Worm (Caenorhabditis elegans) whole organism, late embryonic: ENCODE results near the gene T25E12.14.
A peak's percentile ranks its signal among the peaks of the same experiment; 100 is the strongest.

Experiments used
- C08G9.2 ChIP-seq: sonication (generic microtip); optimal IDR thresholded peaks from 2 replicates; lab custom pipeline; 2016; ENCODE audit warnings: mild to moderate bottlenecking, missing genetic modification characterization, moderate library complexity, missing compliant biosample characterization
- C38D4.7 ChIP-seq: fragments of 200-800 bp; sonication (Bioruptor generic); optimal IDR thresholded peaks from 2 replicates; lab custom pipeline; 2018; ENCODE audit warnings: mild to moderate bottlenecking, missing genetic modification characterization, moderate library complexity, missing compliant biosample characterization
- K02D7.2 ChIP-seq: sonication (generic microtip); optimal IDR thresholded peaks from 2 replicates; lab custom pipeline; 2017; ENCODE audit warnings: mild to moderate bottlenecking, missing genetic modification characterization, missing compliant biosample characterization
- T23F11.4 ChIP-seq: fragments of 200-800 bp; sonication (Bioruptor generic); optimal IDR thresholded peaks from 2 replicates; lab custom pipeline; 2018; ENCODE audit warnings: mild to moderate bottlenecking, missing genetic modification characterization, missing compliant biosample characterization
- Y22D7AL.16 ChIP-seq: sonication (generic microtip); optimal IDR thresholded peaks from 2 replicates; lab custom pipeline; 2016; ENCODE audit warnings: missing genetic modification characterization, missing compliant biosample characterization
- ahr-1 ChIP-seq: sonication (generic microtip); optimal IDR thresholded peaks from 2 replicates; lab custom pipeline; 2016; ENCODE audit warnings: missing genetic modification characterization, missing compliant biosample characterization
- ceh-14 ChIP-seq: sonication (generic microtip); optimal IDR thresholded peaks from 2 replicates; lab custom pipeline; 2016; ENCODE audit warnings: missing genotype, missing genetic modification characterization, missing compliant biosample characterization
- ceh-22 ChIP-seq: sonication (generic microtip); optimal IDR thresholded peaks from 2 replicates; lab custom pipeline; 2017; ENCODE audit warnings: missing biosample characterization, missing genetic modification characterization
- ceh-30 ChIP-seq: fragments of 150-350 bp; optimal IDR thresholded peaks from 2 replicates; lab custom pipeline; 2014; ENCODE audit warnings: missing biosample characterization, missing genetic modification characterization
- ceh-31 ChIP-seq: sonication (generic microtip); optimal IDR thresholded peaks from 2 replicates; lab custom pipeline; 2016; ENCODE audit warnings: missing genetic modification characterization, missing compliant biosample characterization
- ceh-48 ChIP-seq: sonication (generic microtip); optimal IDR thresholded peaks from 2 replicates; lab custom pipeline; 2016; ENCODE audit warnings: missing genetic modification characterization, inconsistent platforms, missing compliant biosample characterization
- ceh-9 ChIP-seq: sonication (generic microtip); optimal IDR thresholded peaks from 2 replicates; lab custom pipeline; 2016; ENCODE audit warnings: mild to moderate bottlenecking, missing genetic modification characterization, inconsistent platforms, missing compliant biosample characterization
- che-1 ChIP-seq: sonication (generic microtip); optimal IDR thresholded peaks from 2 replicates; lab custom pipeline; 2016; ENCODE audit warnings: mild to moderate bottlenecking, missing genetic modification characterization, missing compliant biosample characterization
- elt-2 ChIP-seq: sonication (generic microtip); optimal IDR thresholded peaks from 2 replicates; lab custom pipeline; 2016; ENCODE audit warnings: missing genetic modification reagents, missing genetic modification characterization, missing compliant biosample characterization
- ets-4 ChIP-seq: sonication (generic microtip); optimal IDR thresholded peaks from 2 replicates; lab custom pipeline; 2016; ENCODE audit warnings: missing genetic modification characterization, missing compliant biosample characterization
- fax-1 ChIP-seq: sonication (generic microtip); optimal IDR thresholded peaks from 2 replicates; lab custom pipeline; 2016; ENCODE audit warnings: missing genotype, missing genetic modification characterization, missing compliant biosample characterization
- fkh-6 ChIP-seq: sonication (generic microtip); optimal IDR thresholded peaks from 2 replicates; lab custom pipeline; 2016; ENCODE audit warnings: missing genetic modification characterization, missing compliant biosample characterization
- hlh-30 ChIP-seq: sonication (generic microtip); optimal IDR thresholded peaks from 2 replicates; lab custom pipeline; 2017; ENCODE audit warnings: antibody characterized with exemption, missing genetic modification characterization, missing compliant biosample characterization; ENCODE audit not compliant: insufficient read depth
- hlh-6 ChIP-seq: sonication (generic microtip); optimal IDR thresholded peaks from 2 replicates; lab custom pipeline; 2016; ENCODE audit warnings: missing genotype, missing genetic modification characterization, missing compliant biosample characterization
- hlh-8 ChIP-seq: sonication (generic microtip); optimal IDR thresholded peaks from 2 replicates; lab custom pipeline; 2016; ENCODE audit warnings: missing genotype, missing genetic modification characterization, missing compliant biosample characterization
- lin-11 ChIP-seq: fragments of 200-800 bp; sonication (Bioruptor generic); optimal IDR thresholded peaks from 2 replicates; lab custom pipeline; 2018; ENCODE audit warnings: mild to moderate bottlenecking, missing genetic modification characterization, missing compliant biosample characterization
- mec-3 ChIP-seq: sonication (generic microtip); optimal IDR thresholded peaks from 2 replicates; lab custom pipeline; 2016; ENCODE audit warnings: borderline replicate concordance, missing genetic modification characterization, missing compliant biosample characterization
- nfya-1 ChIP-seq: sonication (generic microtip); optimal IDR thresholded peaks from 2 replicates; lab custom pipeline; 2017; ENCODE audit warnings: missing genetic modification characterization, mild to moderate bottlenecking, missing compliant biosample characterization, antibody characterized with exemption, moderate library complexity
- nhr-11 ChIP-seq: fragments of 150-350 bp; optimal IDR thresholded peaks from 2 replicates; lab custom pipeline; 2014; ENCODE audit warnings: missing biosample characterization, missing genetic modification characterization
- nhr-232 ChIP-seq: sonication (generic microtip); optimal IDR thresholded peaks from 2 replicates; lab custom pipeline; 2016; ENCODE audit warnings: missing genetic modification characterization, missing compliant biosample characterization
- odd-2 ChIP-seq: sonication (generic microtip); optimal IDR thresholded peaks from 2 replicates; lab custom pipeline; 2017; ENCODE audit warnings: antibody characterized with exemption, mild to moderate bottlenecking, missing genetic modification characterization, missing compliant biosample characterization
- rnt-1 ChIP-seq: sonication (generic microtip); optimal IDR thresholded peaks from 2 replicates; lab custom pipeline; 2016; ENCODE audit warnings: missing genetic modification characterization, missing compliant biosample characterization
- sox-4 ChIP-seq: sonication (generic microtip); optimal IDR thresholded peaks from 2 replicates; lab custom pipeline; 2017; ENCODE audit warnings: mild to moderate bottlenecking, missing genetic modification characterization, inconsistent platforms, missing compliant biosample characterization
- tbx-7 ChIP-seq: sonication (generic microtip); optimal IDR thresholded peaks from 2 replicates; lab custom pipeline; 2016; ENCODE audit warnings: missing genotype, missing genetic modification characterization, missing compliant biosample characterization
- ttx-3 ChIP-seq: sonication (generic microtip); optimal IDR thresholded peaks from 2 replicates; lab custom pipeline; 2016; ENCODE audit warnings: missing genetic modification reagents, missing genetic modification characterization, missing compliant biosample characterization
- unc-42 ChIP-seq: sonication (generic microtip); optimal IDR thresholded peaks from 2 replicates; lab custom pipeline; 2016; ENCODE audit warnings: missing genotype, missing genetic modification characterization, missing compliant biosample characterization
- unc-55 ChIP-seq: sonication (generic microtip); optimal IDR thresholded peaks from 2 replicates; lab custom pipeline; 2017; ENCODE audit warnings: missing biosample characterization, missing genetic modification reagents, missing genetic modification characterization
- zip-5 ChIP-seq: sonication (generic microtip); optimal IDR thresholded peaks from 2 replicates; lab custom pipeline; 2016; ENCODE audit warnings: missing genetic modification characterization, missing compliant biosample characterization
- ztf-16 ChIP-seq: sonication (generic microtip); optimal IDR thresholded peaks from 2 replicates; lab custom pipeline; 2017; ENCODE audit warnings: missing genetic modification characterization, missing compliant biosample characterization

The T25E12.14 gene

DNA sequence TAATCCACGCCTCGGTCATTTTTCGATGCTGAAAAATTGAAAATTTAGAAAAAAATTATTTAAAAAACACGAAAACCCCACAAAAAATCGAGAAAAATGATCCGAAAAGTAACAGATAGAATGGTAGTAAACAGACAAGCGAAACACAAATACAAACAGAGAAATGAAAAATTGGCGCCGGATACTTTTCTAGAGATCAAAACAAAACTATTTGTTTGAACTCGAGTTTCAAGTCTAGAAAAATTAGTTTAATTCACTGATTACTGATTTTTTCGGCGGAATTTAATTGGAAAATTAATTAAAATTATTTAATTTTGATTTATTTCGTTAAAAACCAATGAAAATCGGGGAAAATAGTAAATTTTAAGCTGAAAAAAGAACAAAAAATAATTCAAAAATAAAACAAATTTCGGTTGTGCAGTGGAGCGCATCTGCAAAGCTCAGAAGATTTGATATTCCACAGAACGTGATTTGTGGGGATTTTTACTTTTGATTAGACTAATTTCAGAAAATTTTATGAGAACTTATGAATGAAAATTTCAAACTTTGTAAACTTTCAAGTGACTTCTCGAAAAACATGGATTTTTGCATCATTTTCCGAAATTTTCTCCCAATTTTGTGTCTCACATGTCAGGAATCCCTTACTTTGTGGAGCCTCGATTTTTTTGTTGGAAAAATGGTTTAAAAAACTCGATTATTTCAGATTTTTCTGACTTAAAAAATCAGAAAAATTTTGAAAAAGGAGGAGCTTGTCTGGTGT is 19.4 kb downstream of the T25E12.14 start, which contains the start of gene gyg-2 (continued):
- TF ChIP-seq ttx-3 (tag; lab: Kevin White, UChicago) (no peak), hlh-6 (no peak), hlh-8 (tag; lab: Kevin White, UChicago) (no peak), hlh-30 (tag; lab: Kevin White, UChicago) (no peak)

DNA sequence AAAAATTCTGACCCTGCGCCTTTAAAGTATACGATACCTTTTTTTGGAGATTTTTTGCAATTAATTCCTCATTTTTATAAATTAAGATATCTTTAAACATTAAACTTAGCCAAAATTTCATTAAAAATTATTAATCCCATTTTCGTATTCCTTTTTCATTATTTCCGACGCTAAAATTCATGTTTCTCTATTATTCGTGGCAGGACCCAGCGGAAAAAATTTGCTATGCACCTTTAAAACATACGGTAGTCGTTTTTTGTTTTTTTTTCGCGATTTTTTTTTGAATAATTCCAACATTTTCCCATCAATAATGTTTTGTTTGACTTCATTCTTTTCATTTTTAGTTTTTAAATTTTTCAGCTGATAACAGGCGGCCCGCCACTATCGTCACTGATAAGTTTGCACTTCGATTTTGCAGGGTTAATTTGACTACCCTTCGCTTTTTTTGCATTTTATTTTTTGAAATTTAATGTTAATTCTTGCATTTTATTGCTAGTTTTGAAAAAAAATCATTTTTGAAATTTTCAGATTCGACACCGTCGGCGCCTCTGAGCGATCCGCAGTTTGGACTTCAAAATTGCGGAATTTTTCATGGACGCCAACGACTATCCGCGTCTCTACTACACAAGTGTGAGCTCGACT is 20.1 kb downstream of the T25E12.14 start, which contains the start of gene dkf-2:
TSS of gene dkf-2 (plus strand) at position 592 of the 642 bp plus-strand sequence.
- TF ChIP-seq ceh-22 (tag; lab: Kevin White, UChicago) = no peak
- no peak for TF ChIP-seq Y22D7AL.16 (tag; lab: Kevin White, UChicago)

DNA sequence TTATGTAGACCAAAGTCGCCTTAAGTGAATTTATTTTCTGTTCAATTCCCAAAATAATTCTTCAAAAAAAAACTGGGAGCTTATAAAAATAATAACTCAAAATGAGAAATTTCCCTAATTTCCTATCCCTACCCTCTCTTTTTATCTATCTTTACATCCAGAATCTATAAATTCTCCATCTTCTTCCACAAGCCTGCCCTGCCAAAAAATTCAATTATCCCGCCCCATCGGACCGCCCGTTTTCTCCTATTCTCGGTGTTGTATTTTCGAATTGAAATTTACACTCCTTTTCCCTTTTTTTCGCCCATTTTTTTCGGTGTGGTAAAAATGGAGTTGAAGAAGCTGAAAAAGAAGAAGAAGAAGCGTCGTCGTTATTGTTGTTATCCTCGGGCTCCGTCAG is 22.5 kb downstream of the T25E12.14 start:
- TF ChIP-seq rnt-1 (no peak), ceh-31 (tag; lab: Kevin White, UChicago) (peak; percentile 16), ahr-1 (tag; lab: Kevin White, UChicago) (no peak), unc-42 (tag; lab: Kevin White, UChicago) (peak; percentile 82)

DNA sequence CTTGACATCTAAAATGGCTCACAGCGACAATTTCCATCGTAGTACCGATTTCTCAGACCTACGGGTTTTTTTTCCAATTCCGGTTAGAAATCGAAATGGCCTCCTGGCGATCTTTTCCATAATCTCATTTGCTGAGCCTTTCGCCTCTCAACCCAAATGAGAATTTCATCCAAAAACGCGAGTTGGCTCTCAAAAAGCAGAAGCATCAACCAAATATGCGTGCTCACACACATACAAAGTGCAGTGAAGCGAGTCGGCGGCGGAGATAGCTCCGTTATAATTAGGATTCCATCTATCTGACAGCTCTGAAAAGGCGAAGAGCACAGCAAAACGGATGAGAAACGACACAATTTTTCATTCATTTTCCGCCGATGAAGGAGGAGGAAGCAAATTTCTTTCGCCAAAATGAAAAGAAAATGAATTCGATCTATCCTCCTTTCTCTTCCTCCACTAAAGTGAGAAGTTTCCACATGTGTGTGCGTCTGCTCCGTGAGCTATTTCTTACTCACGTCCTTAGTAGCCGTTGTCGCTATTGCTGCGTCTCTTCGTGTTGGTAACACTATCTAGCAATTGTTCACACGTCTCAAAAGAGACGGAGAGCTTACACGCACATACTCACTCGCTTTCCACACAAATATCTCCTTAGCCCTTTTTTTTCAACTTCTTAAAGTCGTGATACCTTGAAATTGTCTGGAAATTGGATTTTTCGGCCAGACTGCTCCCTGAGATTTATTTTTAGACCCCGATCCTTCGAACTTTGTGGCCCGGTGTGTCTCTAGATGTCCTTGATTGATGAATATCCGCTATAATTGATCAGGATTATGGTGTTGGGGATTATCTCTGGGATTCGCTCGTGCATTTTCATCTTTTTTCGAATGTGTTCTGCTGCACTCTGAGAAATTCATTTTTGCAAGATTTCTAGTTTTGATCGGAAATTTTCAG is 25.3 kb downstream of the T25E12.14 start:
- TF ChIP-seq unc-42 (tag; lab: Kevin White, UChicago) (peak; percentile 38), K02D7.2 (tag; lab: Kevin White, UChicago) (no peak), unc-55 (GFP tag; lab: Kevin White, UChicago) (no peak), C08G9.2 (tag; lab: Kevin White, UChicago) (no peak), nhr-232 (tag; lab: Kevin White, UChicago) (no peak), sox-4 (no peak), fax-1 (no peak), T23F11.4 (GFP tag; lab: Kevin White, UChicago) (no peak), ceh-48 (tag; lab: Kevin White, UChicago) (no peak), ceh-31 (tag; lab: Kevin White, UChicago) (peak; percentile 35), elt-2 (tag; lab: Kevin White, UChicago) (no peak), ceh-14 (tag; lab: Kevin White, UChicago) (peak; percentile 61), zip-5 (tag; lab: Kevin White, UChicago) (no peak)

DNA sequence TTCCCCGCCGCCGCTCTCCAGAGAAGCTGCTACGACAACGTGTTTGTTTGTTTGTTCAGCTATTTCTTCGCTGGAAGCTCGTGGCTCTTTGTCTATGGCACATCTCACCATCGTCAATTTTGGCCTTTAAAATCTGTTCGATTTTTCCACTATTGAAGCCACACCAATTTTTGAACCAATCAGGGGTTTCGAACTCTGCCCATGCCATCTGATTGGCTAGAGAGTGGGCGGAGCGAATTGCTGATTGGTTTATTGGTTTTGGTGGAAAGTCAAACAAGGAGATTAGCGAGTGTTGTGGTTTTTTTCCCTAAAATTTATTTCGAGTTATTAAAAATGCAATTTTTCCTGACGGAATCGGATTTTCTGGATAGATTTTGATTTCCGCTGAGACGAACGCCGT is 29.2 kb downstream of the T25E12.14 start:
- TF ChIP-seq tbx-7 (tag; lab: Kevin White, UChicago) (no peak), nfya-1 (tag; lab: Kevin White, UChicago) (peak; percentile 71)

DNA sequence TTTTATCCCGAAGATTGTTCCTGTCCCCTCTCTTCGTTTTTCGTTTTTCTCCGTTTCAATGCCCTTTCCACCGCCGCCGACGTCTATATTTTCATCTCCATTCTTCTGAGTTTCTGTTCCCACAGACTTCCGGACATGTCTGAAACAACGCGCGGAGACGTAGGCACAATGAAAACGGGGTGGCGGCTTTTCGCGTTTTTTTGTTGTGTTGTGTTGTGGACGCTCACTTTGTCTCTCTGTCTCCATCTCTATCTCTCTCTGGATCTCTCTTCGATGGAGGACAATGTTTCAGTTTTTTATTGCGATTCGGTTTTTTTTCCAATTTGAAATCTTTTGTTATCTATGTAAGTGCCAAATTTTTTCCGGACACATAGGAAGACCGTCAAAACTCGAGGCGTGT is 32.9 kb downstream of the T25E12.14 start:
- no peak for TF ChIP-seq ets-4 (tag; lab: Kevin White, UChicago)
- no peak for TF ChIP-seq ceh-9 (tag; lab: Kevin White, UChicago)
- TF ChIP-seq lin-11 (tag; lab: Kevin White, UChicago) = no peak
- no peak for TF ChIP-seq nhr-11 (tag; lab: Kevin White, UChicago)
- no peak for TF ChIP-seq odd-2 (tag; lab: Kevin White, UChicago)
- TF ChIP-seq ztf-16 (tag; lab: Kevin White, UChicago) = no peak
- TF ChIP-seq C08G9.2 (tag; lab: Kevin White, UChicago) = no peak
- no peak for TF ChIP-seq che-1 (tag; lab: Kevin White, UChicago)
- TF ChIP-seq ceh-30 (tag; lab: Kevin White, UChicago) = no peak
- no peak for TF ChIP-seq nfya-1 (tag; lab: Kevin White, UChicago)
- no peak for TF ChIP-seq T23F11.4 (GFP tag; lab: Kevin White, UChicago)
- no peak for TF ChIP-seq Y22D7AL.16 (tag; lab: Kevin White, UChicago)
- TF ChIP-seq mec-3 (tag; lab: Kevin White, UChicago) = no peak
- TF ChIP-seq fkh-6 (tag; lab: Kevin White, UChicago) = no peak
- TF ChIP-seq C38D4.7 (GFP tag; lab: Kevin White, UChicago) = no peak
- no peak for TF ChIP-seq unc-42 (tag; lab: Kevin White, UChicago)
- TF ChIP-seq fax-1 = no peak
- TF ChIP-seq, all 69 proteins: peak for 0
